Worm (Caenorhabditis elegans) whole organism, late embryonic: Measurements from ENCODE around the gene sra-27.

Experiments used
- C08G9.2 ChIP-seq: sonication (generic microtip); optimal IDR thresholded peaks from 2 replicates; lab custom pipeline; 2016; ENCODE audit warnings: mild to moderate bottlenecking, missing genetic modification characterization, moderate library complexity, missing compliant biosample characterization
- F13H6.1 ChIP-seq: sonication (generic microtip); optimal IDR thresholded peaks from 2 replicates; lab custom pipeline; 2016; ENCODE audit warnings: missing genetic modification characterization, missing compliant biosample characterization
- K09A11.1 ChIP-seq: sonication (generic microtip); optimal IDR thresholded peaks from 2 replicates; lab custom pipeline; 2017; ENCODE audit warnings: antibody characterized with exemption, mild to moderate bottlenecking, missing genetic modification characterization, missing compliant biosample characterization; ENCODE audit not compliant: insufficient read depth
- Y22D7AL.16 ChIP-seq: sonication (generic microtip); optimal IDR thresholded peaks from 2 replicates; lab custom pipeline; 2016; ENCODE audit warnings: missing genetic modification characterization, missing compliant biosample characterization
- ama-1 ChIP-seq: fragments of 150-350 bp; optimal IDR thresholded peaks from 2 replicates; lab custom pipeline; 2014
- ceh-18 ChIP-seq: sonication (generic microtip); optimal IDR thresholded peaks from 2 replicates; lab custom pipeline; 2016; ENCODE audit warnings: missing genetic modification characterization, missing compliant biosample characterization
- ceh-2 ChIP-seq: sonication (generic microtip); optimal IDR thresholded peaks from 2 replicates; lab custom pipeline; 2016; ENCODE audit warnings: missing genotype, missing genetic modification characterization, missing compliant biosample characterization
- ceh-22 ChIP-seq: sonication (generic microtip); optimal IDR thresholded peaks from 2 replicates; lab custom pipeline; 2017; ENCODE audit warnings: missing biosample characterization, missing genetic modification characterization
- ceh-30 ChIP-seq: fragments of 150-350 bp; optimal IDR thresholded peaks from 2 replicates; lab custom pipeline; 2014; ENCODE audit warnings: missing biosample characterization, missing genetic modification characterization
- ceh-45 ChIP-seq: fragments of 200-800 bp; sonication (Bioruptor generic); IDR thresholded peaks from 2 replicates; pipeline ENCODE4 v1.3.6; 2022; ENCODE audit warnings: missing genetic modification reagents, missing genetic modification characterization, missing compliant biosample characterization
- ceh-48 ChIP-seq: sonication (generic microtip); optimal IDR thresholded peaks from 2 replicates; lab custom pipeline; 2016; ENCODE audit warnings: missing genetic modification characterization, inconsistent platforms, missing compliant biosample characterization
- ceh-6 ChIP-seq: fragments of 200-800 bp; sonication (Bioruptor generic); optimal IDR thresholded peaks from 2 replicates; lab custom pipeline; 2018; ENCODE audit warnings: mild to moderate bottlenecking, missing genetic modification characterization, missing compliant biosample characterization
- ceh-9 ChIP-seq: sonication (generic microtip); optimal IDR thresholded peaks from 2 replicates; lab custom pipeline; 2016; ENCODE audit warnings: mild to moderate bottlenecking, missing genetic modification characterization, inconsistent platforms, missing compliant biosample characterization
- dmd-4 ChIP-seq: sonication (generic microtip); optimal IDR thresholded peaks from 2 replicates; lab custom pipeline; 2016; ENCODE audit warnings: borderline replicate concordance, missing genetic modification characterization, missing compliant biosample characterization
- dve-1 ChIP-seq: sonication (generic microtip); optimal IDR thresholded peaks from 2 replicates; lab custom pipeline; 2017; ENCODE audit warnings: antibody characterized with exemption, mild to moderate bottlenecking, missing genetic modification characterization, missing compliant biosample characterization
- elt-2 ChIP-seq: sonication (generic microtip); optimal IDR thresholded peaks from 2 replicates; lab custom pipeline; 2016; ENCODE audit warnings: missing genetic modification reagents, missing genetic modification characterization, missing compliant biosample characterization
- ets-4 ChIP-seq: sonication (generic microtip); optimal IDR thresholded peaks from 2 replicates; lab custom pipeline; 2016; ENCODE audit warnings: missing genetic modification characterization, missing compliant biosample characterization
- fax-1 ChIP-seq: sonication (generic microtip); optimal IDR thresholded peaks from 2 replicates; lab custom pipeline; 2016; ENCODE audit warnings: missing genotype, missing genetic modification characterization, missing compliant biosample characterization
- fkh-10 ChIP-seq: fragments of 150-350 bp; optimal IDR thresholded peaks from 2 replicates; lab custom pipeline; 2014; ENCODE audit warnings: missing biosample characterization, missing genetic modification reagents, missing genetic modification characterization
- gmeb-2 ChIP-seq: sonication (generic microtip); optimal IDR thresholded peaks from 2 replicates; lab custom pipeline; 2016; ENCODE audit warnings: missing genetic modification characterization, inconsistent platforms, missing compliant biosample characterization
- hlh-30 ChIP-seq: sonication (generic microtip); optimal IDR thresholded peaks from 2 replicates; lab custom pipeline; 2017; ENCODE audit warnings: antibody characterized with exemption, missing genetic modification characterization, missing compliant biosample characterization; ENCODE audit not compliant: insufficient read depth
- lim-6 ChIP-seq: sonication (generic microtip); optimal IDR thresholded peaks from 2 replicates; lab custom pipeline; 2016; ENCODE audit warnings: missing genetic modification characterization, missing compliant biosample characterization
- lin-11 ChIP-seq: fragments of 200-800 bp; sonication (Bioruptor generic); optimal IDR thresholded peaks from 2 replicates; lab custom pipeline; 2018; ENCODE audit warnings: mild to moderate bottlenecking, missing genetic modification characterization, missing compliant biosample characterization
- madf-2 ChIP-seq: sonication (generic microtip); optimal IDR thresholded peaks from 2 replicates; lab custom pipeline; 2017; ENCODE audit warnings: missing genetic modification characterization, missing compliant biosample characterization
- nhr-11 ChIP-seq: fragments of 150-350 bp; optimal IDR thresholded peaks from 2 replicates; lab custom pipeline; 2014; ENCODE audit warnings: missing biosample characterization, missing genetic modification characterization
- nhr-232 ChIP-seq: sonication (generic microtip); optimal IDR thresholded peaks from 2 replicates; lab custom pipeline; 2016; ENCODE audit warnings: missing genetic modification characterization, missing compliant biosample characterization
- odd-2 ChIP-seq: sonication (generic microtip); optimal IDR thresholded peaks from 2 replicates; lab custom pipeline; 2017; ENCODE audit warnings: antibody characterized with exemption, mild to moderate bottlenecking, missing genetic modification characterization, missing compliant biosample characterization
- pag-3 ChIP-seq: sonication (generic microtip); optimal IDR thresholded peaks from 2 replicates; lab custom pipeline; 2016; ENCODE audit warnings: missing compliant biosample characterization, missing genetic modification characterization, borderline replicate concordance
- pha-2 ChIP-seq: sonication (generic microtip); optimal IDR thresholded peaks from 2 replicates; lab custom pipeline; 2017; ENCODE audit warnings: mild to moderate bottlenecking, missing genetic modification characterization, missing compliant biosample characterization
- pha-4 ChIP-seq: fragments of 150-350 bp; optimal IDR thresholded peaks from 2 replicates; lab custom pipeline; 2018; ENCODE audit warnings: missing biosample characterization, missing genetic modification reagents, missing genetic modification characterization
- pros-1 ChIP-seq: fragments of 150-350 bp; optimal IDR thresholded peaks from 2 replicates; lab custom pipeline; 2014; ENCODE audit warnings: missing biosample characterization, missing genetic modification reagents, missing genetic modification characterization
- ref-2 ChIP-seq: sonication (generic microtip); optimal IDR thresholded peaks from 2 replicates; lab custom pipeline; 2016; ENCODE audit warnings: missing genetic modification characterization, missing compliant biosample characterization
- rnt-1 ChIP-seq: sonication (generic microtip); optimal IDR thresholded peaks from 2 replicates; lab custom pipeline; 2016; ENCODE audit warnings: missing genetic modification characterization, missing compliant biosample characterization
- sox-2 ChIP-seq: fragments of 200-800 bp; sonication (Bioruptor generic); IDR thresholded peaks from 2 replicates; pipeline ENCODE4 v1.3.6; 2022; ENCODE audit warnings: missing genetic modification reagents, missing genetic modification characterization, missing compliant biosample characterization
- syd-9 ChIP-seq: sonication (generic microtip); optimal IDR thresholded peaks from 2 replicates; lab custom pipeline; 2016; ENCODE audit warnings: mild to moderate bottlenecking, missing genetic modification characterization, moderate library complexity, missing compliant biosample characterization
- tbx-2 ChIP-seq: sonication (generic microtip); optimal IDR thresholded peaks from 2 replicates; lab custom pipeline; 2016; ENCODE audit warnings: missing genetic modification characterization, missing compliant biosample characterization
- ttx-3 ChIP-seq: sonication (generic microtip); optimal IDR thresholded peaks from 2 replicates; lab custom pipeline; 2016; ENCODE audit warnings: missing genetic modification reagents, missing genetic modification characterization, missing compliant biosample characterization
- unc-42 ChIP-seq: sonication (generic microtip); optimal IDR thresholded peaks from 2 replicates; lab custom pipeline; 2016; ENCODE audit warnings: missing genotype, missing genetic modification characterization, missing compliant biosample characterization
- unc-55 ChIP-seq: sonication (generic microtip); optimal IDR thresholded peaks from 2 replicates; lab custom pipeline; 2017; ENCODE audit warnings: missing biosample characterization, missing genetic modification reagents, missing genetic modification characterization
- unc-86 ChIP-seq: sonication (generic microtip); optimal IDR thresholded peaks from 2 replicates; lab custom pipeline; 2016; ENCODE audit warnings: missing genetic modification characterization, missing compliant biosample characterization
- zip-5 ChIP-seq: sonication (generic microtip); optimal IDR thresholded peaks from 2 replicates; lab custom pipeline; 2016; ENCODE audit warnings: missing genetic modification characterization, missing compliant biosample characterization
- ztf-16 ChIP-seq: sonication (generic microtip); optimal IDR thresholded peaks from 2 replicates; lab custom pipeline; 2017; ENCODE audit warnings: missing genetic modification characterization, missing compliant biosample characterization

sra-27 gene

ce11 chrII:6568707-6569106 lies at the start of gene sra-27:
Gene sra-27, plus strand, starts transcription at chrII:6569007.
- TF ChIP-seq rnt-1 (tag; lab: Kevin White, UChicago) (no peak), unc-86 (tag; lab: Kevin White, UChicago) (no peak), Y22D7AL.16 (tag; lab: Kevin White, UChicago) (no peak), gmeb-2 (tag; lab: Kevin White, UChicago) (no peak), dmd-4 (tag; lab: Kevin White, UChicago) (no peak), elt-2 (no peak), ets-4 (no peak)

DNA sequence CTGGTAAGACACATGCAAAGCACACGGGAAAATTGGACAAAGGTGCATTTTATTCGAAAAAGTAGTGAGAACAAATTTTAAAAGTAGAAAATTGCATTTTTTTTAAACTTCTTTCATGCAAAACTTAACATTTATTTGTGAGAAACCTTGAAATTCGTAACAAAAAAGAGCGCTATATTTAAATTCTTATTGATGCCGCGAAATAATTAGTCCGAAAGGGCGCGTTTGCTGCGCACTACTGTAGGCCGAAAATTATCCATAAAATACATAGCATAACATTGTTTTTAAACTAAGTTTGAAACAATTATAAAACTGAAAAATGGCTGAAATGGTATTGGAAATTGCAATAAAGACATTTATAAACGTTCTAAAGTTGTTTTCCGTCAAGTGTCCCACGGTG lies 49.1 kb upstream of the sra-27 start:
- TF ChIP-seq F13H6.1: no peak
- TF ChIP-seq ceh-30: no peak
- TF ChIP-seq, all 69 proteins: peak for 0

- TF ChIP-seq F13H6.1 (no peak), lim-6 (tag; lab: Kevin White, UChicago) (no peak), ceh-48 (tag; lab: Kevin White, UChicago) (no peak), pha-2 (tag; lab: Kevin White, UChicago) (no peak)
Measured at ce11 chrII:6520103-6520502, 48.7 kb upstream of the sra-27 start.

DNA sequence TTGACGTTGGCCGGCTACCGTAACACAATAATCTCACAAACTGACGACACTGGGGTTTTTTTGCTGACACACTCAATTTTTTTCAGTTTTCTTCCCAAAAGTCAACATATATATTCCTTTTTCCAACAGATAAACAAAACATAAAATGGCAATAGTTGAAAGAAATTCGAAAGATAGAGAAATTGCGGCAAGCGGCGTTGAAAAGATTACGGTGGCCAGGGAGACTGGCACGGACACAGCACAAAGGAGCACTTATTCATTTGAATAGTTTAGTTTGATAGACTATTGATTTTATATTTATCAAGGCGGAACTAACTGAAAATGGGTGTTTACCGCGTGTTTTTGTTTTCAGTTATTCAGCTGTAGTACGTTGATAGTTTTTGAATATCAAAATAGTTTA lies 47.5 kb upstream of the sra-27 start, which contains the start of gene toe-2:
Gene toe-2 (minus strand): TSS at position 70 of the 400 bp plus-strand sequence.
- TF ChIP-seq ceh-6 (GFP tag; lab: Kevin White, UChicago) (no peak), ceh-22 (tag; lab: Kevin White, UChicago) (no peak), unc-55 (GFP tag; lab: Kevin White, UChicago) (no peak), fax-1 (tag; lab: Kevin White, UChicago) (no peak), pros-1 (no peak), syd-9 (tag; lab: Kevin White, UChicago) (no peak), nhr-11 (tag; lab: Kevin White, UChicago) (no peak), zip-5 (tag; lab: Kevin White, UChicago) (no peak), K09A11.1 (tag; lab: Kevin White, UChicago) (no peak), ref-2 (tag; lab: Kevin White, UChicago) (no peak), elt-2 (no peak), ceh-2 (tag; lab: Kevin White, UChicago) (no peak), dve-1 (tag; lab: Kevin White, UChicago) (no peak), Y22D7AL.16 (tag; lab: Kevin White, UChicago) (no peak), pha-2 (tag; lab: Kevin White, UChicago) (no peak), fkh-10 (GFP tag; lab: Kevin White, UChicago) (no peak)

ce11 chrII:6522622-6523254 lies 46.1 kb upstream of the sra-27 start:
- TF ChIP-seq ztf-16 (tag; lab: Kevin White, UChicago): no peak
- no peak for TF ChIP-seq ttx-3 (tag; lab: Kevin White, UChicago)
- no peak for TF ChIP-seq C08G9.2 (tag; lab: Kevin White, UChicago)
- TF ChIP-seq ceh-18 (tag; lab: Kevin White, UChicago): no peak
- TF ChIP-seq tbx-2 (tag; lab: Kevin White, UChicago): peak; percentile 72
- TF ChIP-seq nhr-232 (tag; lab: Kevin White, UChicago): no peak
- TF ChIP-seq ref-2 (tag; lab: Kevin White, UChicago): peak; percentile 39
- no peak for TF ChIP-seq lin-11
- TF ChIP-seq F13H6.1: no peak
- TF ChIP-seq gmeb-2 (tag; lab: Kevin White, UChicago): no peak
- TF ChIP-seq ceh-2 (tag; lab: Kevin White, UChicago): no peak
- TF ChIP-seq odd-2 (tag; lab: Kevin White, UChicago): no peak
- no peak for TF ChIP-seq ceh-45 (GFP tag; lab: Robert Waterston, UW)
- TF ChIP-seq Y22D7AL.16 (tag; lab: Kevin White, UChicago): no peak
- TF ChIP-seq hlh-30 (tag; lab: Kevin White, UChicago): no peak
- no peak for TF ChIP-seq dmd-4 (tag; lab: Kevin White, UChicago)
- no peak for TF ChIP-seq elt-2
- TF ChIP-seq fkh-10 (GFP tag; lab: Kevin White, UChicago): no peak
- no peak for TF ChIP-seq madf-2
- TF ChIP-seq ama-1 (lab: Kevin White, UChicago): no peak
- TF ChIP-seq unc-55 (GFP tag; lab: Kevin White, UChicago): peak; percentile 74
- no peak for TF ChIP-seq pag-3 (tag; lab: Kevin White, UChicago)
- no peak for TF ChIP-seq ceh-6 (GFP tag; lab: Kevin White, UChicago)
- TF ChIP-seq dve-1 (tag; lab: Kevin White, UChicago): no peak
- no peak for TF ChIP-seq unc-86 (tag; lab: Kevin White, UChicago)
- TF ChIP-seq unc-42: no peak
- TF ChIP-seq pha-2 (tag; lab: Kevin White, UChicago): no peak
- no peak for TF ChIP-seq ceh-9 (tag; lab: Kevin White, UChicago)
- no peak for TF ChIP-seq sox-2 (GFP tag; lab: Robert Waterston, UW)
- no peak for TF ChIP-seq pha-4 (tag; lab: Kevin White, UChicago)
